Worm (Caenorhabditis elegans) whole organism, mixed stage, embryonic: ENCODE data around the gene M79.2.

Experiments
- blmp-1 ChIP-seq: fragments of 150-350 bp; optimal IDR thresholded peaks from 2 replicates; lab custom pipeline; 2014; ENCODE audit warnings: missing biosample characterization, missing genetic modification characterization
- ces-1 ChIP-seq: fragments of 150-350 bp; optimal IDR thresholded peaks from 2 replicates; lab custom pipeline; 2014; ENCODE audit warnings: missing biosample characterization, missing genetic modification reagents, missing genetic modification characterization
- lin-13 ChIP-seq: fragments of 150-350 bp; optimal IDR thresholded peaks from 2 replicates; lab custom pipeline; 2014; ENCODE audit warnings: missing biosample characterization, missing genetic modification characterization
- nhr-76 ChIP-seq: sonication (generic microtip); optimal IDR thresholded peaks from 2 replicates; lab custom pipeline; 2017; ENCODE audit warnings: missing biosample characterization, missing genetic modification characterization
- pha-4 ChIP-seq: fragments of 150-350 bp; optimal IDR thresholded peaks from 2 replicates; lab custom pipeline; 2018; ENCODE audit warnings: missing biosample characterization, missing genetic modification reagents, missing genetic modification characterization
- sem-2 ChIP-seq: fragments of 200-800 bp; sonication (Bioruptor generic); optimal IDR thresholded peaks from 2 replicates; lab custom pipeline; 2018; ENCODE audit warnings: mild to moderate bottlenecking, missing genetic modification characterization, missing compliant biosample characterization
- sptf-1 ChIP-seq: sonication (generic microtip); optimal IDR thresholded peaks from 2 replicates; lab custom pipeline; 2017; ENCODE audit warnings: mild to moderate bottlenecking, missing genetic modification characterization, moderate library complexity, missing compliant biosample characterization
- unc-120 ChIP-seq: sonication (generic microtip); optimal IDR thresholded peaks from 2 replicates; lab custom pipeline; 2017; ENCODE audit warnings: missing genetic modification characterization, missing compliant biosample characterization; ENCODE audit not compliant: poor library complexity, severe bottlenecking
- ztf-11 ChIP-seq: fragments of 150-350 bp; optimal IDR thresholded peaks from 2 replicates; lab custom pipeline; 2014; ENCODE audit warnings: missing biosample characterization, missing genetic modification characterization

DNA sequence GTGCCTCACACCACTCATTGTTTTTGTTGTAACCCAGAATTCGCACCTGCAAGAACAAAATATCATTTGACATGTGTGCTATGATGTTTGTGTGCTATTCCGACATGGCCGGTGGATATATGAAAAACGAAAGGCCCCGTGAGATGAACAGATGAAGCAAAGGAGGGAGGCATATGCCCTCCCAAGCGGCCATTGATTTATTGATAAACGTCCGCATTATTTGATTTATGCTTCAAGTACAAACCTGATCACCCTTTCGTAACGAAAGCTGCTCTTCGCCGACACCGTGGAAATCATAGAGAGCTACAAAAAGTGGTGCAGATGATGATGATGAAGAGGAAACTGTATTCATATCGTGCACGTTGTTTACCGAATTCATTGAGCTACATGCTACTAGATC, 16.3 kb downstream of the M79.2 start:
- no peak for TF ChIP-seq unc-120 (tag; lab: Kevin White, UChicago)
- TF ChIP-seq pha-4 (tag; lab: Kevin White, UChicago) = no peak
- no peak for TF ChIP-seq sptf-1 (tag; lab: Kevin White, UChicago)
- TF ChIP-seq lin-13 (tag; lab: Kevin White, UChicago) = no peak
- no peak for TF ChIP-seq ztf-11 (tag; lab: Kevin White, UChicago)
- no peak for TF ChIP-seq ces-1 (GFP tag; lab: Kevin White, UChicago)
- no peak for TF ChIP-seq blmp-1
- no peak for TF ChIP-seq nhr-76 (tag; lab: Kevin White, UChicago)
- no peak for TF ChIP-seq sem-2 (GFP tag; lab: Kevin White, UChicago)
